Worm (Caenorhabditis elegans): Measurements from ENCODE around the gene Y38E10A.22.

DNA sequence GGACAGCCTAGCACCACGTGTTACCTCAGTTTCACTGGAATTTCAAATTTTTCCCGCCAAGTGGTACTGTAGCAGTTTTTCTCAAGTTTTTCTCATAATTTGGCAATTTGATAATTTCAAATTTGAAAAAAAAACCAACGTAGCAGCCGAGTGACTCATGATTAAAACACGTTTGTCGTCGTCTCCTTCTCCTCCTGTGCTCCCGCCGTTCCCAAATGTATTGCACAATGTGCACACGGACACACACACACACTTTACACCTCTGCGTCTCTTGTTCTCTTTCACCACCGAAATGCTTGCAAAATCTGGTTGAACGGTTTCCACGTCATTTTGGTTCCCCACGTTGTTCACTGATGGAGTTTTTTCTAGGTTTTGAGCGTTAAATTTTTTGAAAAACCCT lies 13.7 kb upstream of the Y38E10A.22 start:
- TF ChIP-seq elt-3 (tag; optimal IDR thresholded peaks at IDR 0.05) (no peak), nhr-237 (tag; optimal IDR thresholded peaks at IDR 0.05) (no peak), nhr-23 (tag; optimal IDR thresholded peaks at IDR 0.05) (no peak), nhr-77 (tag; optimal IDR thresholded peaks at IDR 0.05) (no peak), lsy-2 (tag; optimal IDR thresholded peaks at IDR 0.05) (no peak)
